Fruit fly (Drosophila melanogaster): ENCODE measurements around the gene CG32071.

Gene CG32071

dm6 chr3L:11123088-11123487, 19.4 kb upstream of the CG32071 start, which contains the start of the genes Ufd1 and NaPi-III (continued):
- TF ChIP-seq CG10209 (GFP tag; optimal IDR thresholded peaks at IDR 0.05) = no peak
- TF ChIP-seq prd (optimal IDR thresholded peaks at IDR 0.05) = no peak
- TF ChIP-seq prd (GFP tag; IDR thresholded peaks at IDR 0.05) = peak; percentile 35; the same call in 1 of the 3 replicates
- no peak for TF ChIP-seq ro (GFP tag; IDR thresholded peaks at IDR 0.05)
- TF ChIP-seq Hsf (GFP tag; optimal IDR thresholded peaks at IDR 0.05) = peak; percentile 34
- peak; percentile 27; the same call in 1 of the 2 replicates for TF ChIP-seq CG6272 (GFP tag; IDR thresholded peaks at IDR 0.05)
- no peak for TF ChIP-seq CG6254 (GFP tag; optimal IDR thresholded peaks at IDR 0.05)
- TF ChIP-seq Elba2 (GFP tag; optimal IDR thresholded peaks at IDR 0.05) = peak; percentile 74
- TF ChIP-seq CG16813 (GFP tag; IDR thresholded peaks at IDR 0.05; ENCODE audit: partially characterized antibody) = peak; percentile 84
- TF ChIP-seq Xbp1 (GFP tag; optimal IDR thresholded peaks at IDR 0.05) = peak; percentile 40
- TF ChIP-seq CG13894 (tag; optimal IDR thresholded peaks at IDR 0.05) = peak; percentile 80
- TF ChIP-seq Pdp1 (GFP tag; optimal IDR thresholded peaks at IDR 0.05) = peak in 1 of 2 experiments; percentile 74
- TF ChIP-seq CG43689 (GFP tag; IDR thresholded peaks at IDR 0.05) = no peak
- TF ChIP-seq CG14014 (GFP tag; IDR thresholded peaks at IDR 0.05) = 0 out of 2 replicates have a peak, but pooled peaks have one; percentile 21
- TF ChIP-seq Usf (GFP tag; optimal IDR thresholded peaks at IDR 0.05) = no peak
- TF ChIP-seq BtbVII (GFP tag; optimal IDR thresholded peaks at IDR 0.05) = no peak
- peak; percentile 92 for TF ChIP-seq CG17186 (GFP tag; optimal IDR thresholded peaks at IDR 0.05)
- TF ChIP-seq CG12744 (GFP tag; optimal IDR thresholded peaks at IDR 0.05) = no peak
- no peak for TF ChIP-seq pfk (GFP tag; optimal IDR thresholded peaks at IDR 0.05)
- TF ChIP-seq Dip3 (GFP tag; optimal IDR thresholded peaks at IDR 0.05) = no peak
- no peak for TF ChIP-seq CG4854 (GFP tag; optimal IDR thresholded peaks at IDR 0.05)
- peak; percentile 10 for TF ChIP-seq Antp (GFP tag; optimal IDR thresholded peaks at IDR 0.05)
- TF ChIP-seq aop (GFP tag; IDR thresholded peaks at IDR 0.05) = no peak
- TF ChIP-seq bsh (GFP tag; optimal IDR thresholded peaks at IDR 0.05) = no peak
- peak; percentile 20; the same call in 1 of the 2 replicates for TF ChIP-seq lmd (GFP tag; IDR thresholded peaks at IDR 0.05)
- TF ChIP-seq sc (optimal IDR thresholded peaks at IDR 0.05) = no peak
- TF ChIP-seq sc (GFP tag; optimal IDR thresholded peaks at IDR 0.05) = no peak
- TF ChIP-seq CG7357 (GFP tag; IDR thresholded peaks at IDR 0.05) = no peak
- TF ChIP-seq wdn (GFP tag; IDR thresholded peaks at IDR 0.05) = no peak
- 0 out of 2 replicates have a peak, but pooled peaks have one; percentile 19 for TF ChIP-seq al (GFP tag; IDR thresholded peaks at IDR 0.05)
- peak; percentile 41 for TF ChIP-seq nerfin-1 (tag; optimal IDR thresholded peaks at IDR 0.05)
- 0 out of 2 replicates have a peak, but pooled peaks have one; percentile 11 for TF ChIP-seq Adf1 (GFP tag; IDR thresholded peaks at IDR 0.05)
- peak; percentile 71 for TF ChIP-seq gro (GFP tag; optimal IDR thresholded peaks at IDR 0.05)
- TF ChIP-seq gce (GFP tag; IDR thresholded peaks at IDR 0.05) = no peak
- peak; percentile 38; the same call in 1 of the 3 replicates for TF ChIP-seq dysf (GFP tag; IDR thresholded peaks at IDR 0.05)
- no peak for TF ChIP-seq Ptx1 (GFP tag; IDR thresholded peaks at IDR 0.05)
- peak; percentile 20 for TF ChIP-seq dmrt11E (tag; optimal IDR thresholded peaks at IDR 0.05)
- no peak for TF ChIP-seq CG11695 (GFP tag; IDR thresholded peaks at IDR 0.05)
- TF ChIP-seq CG13123 (GFP tag; optimal IDR thresholded peaks at IDR 0.05) = no peak
- TF ChIP-seq CG32767 (GFP tag; IDR thresholded peaks at IDR 0.05) = peak; percentile 57; the same call in 1 of the 2 replicates
- no peak for TF ChIP-seq CG12219 (GFP tag; optimal IDR thresholded peaks at IDR 0.05)
- no peak for TF ChIP-seq CG14667 (GFP tag; IDR thresholded peaks at IDR 0.05)
- no peak for TF ChIP-seq CG14965 (GFP tag; optimal IDR thresholded peaks at IDR 0.05; ENCODE audit: borderline replicate concordance)
- no peak for TF ChIP-seq pan (optimal IDR thresholded peaks at IDR 0.05)
- no peak for TF ChIP-seq pan (GFP tag; optimal IDR thresholded peaks at IDR 0.05 in 1 of 2, IDR thresholded peaks at IDR 0.05 in 1 of 2)
- TF ChIP-seq Hr51 (GFP tag; optimal IDR thresholded peaks at IDR 0.05) = peak in 1 of 2 experiments; percentile 12
- TF ChIP-seq ara (GFP tag; IDR thresholded peaks at IDR 0.05) = no peak
- no peak for TF ChIP-seq dati (GFP tag; IDR thresholded peaks at IDR 0.05)
- no peak for TF ChIP-seq CG17328 (GFP tag; IDR thresholded peaks at IDR 0.05)
- peak; percentile 68 for TF ChIP-seq sob (GFP tag; IDR thresholded peaks at IDR 0.05)
- TF ChIP-seq CG2120 (GFP tag; optimal IDR thresholded peaks at IDR 0.05) = peak; percentile 41
- TF ChIP-seq CG17385 (GFP tag; optimal IDR thresholded peaks at IDR 0.05) = no peak

All from whole organism, embryonic.